Fruit fly (Drosophila melanogaster): ENCODE results near the gene robo2.

The robo2 gene

DNA sequence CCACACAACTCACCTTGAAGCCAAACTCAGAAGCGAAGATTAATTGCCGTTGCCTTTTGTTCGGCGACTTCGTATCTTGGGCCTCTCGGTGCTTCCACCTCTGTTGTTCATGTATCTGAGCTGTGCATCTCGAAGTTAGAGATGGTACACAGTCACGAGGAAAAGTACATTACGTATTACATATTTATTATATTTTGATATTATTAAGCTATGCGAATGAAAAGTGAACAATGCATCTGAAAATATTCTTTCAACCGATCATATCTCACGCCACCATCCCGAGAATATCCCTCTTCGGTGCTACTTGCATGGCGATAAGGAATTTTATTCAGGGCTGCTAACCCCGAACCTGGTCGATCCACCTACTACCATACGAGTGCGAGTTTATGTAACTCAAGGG is 24.8 kb upstream of the robo2 start (continued):
- TF ChIP-seq unpg (GFP tag; optimal IDR thresholded peaks at IDR 0.05), result peak; percentile 22
- TF ChIP-seq HLH54F (GFP tag; optimal IDR thresholded peaks at IDR 0.05), result no peak
- TF ChIP-seq CG42726 (GFP tag; IDR thresholded peaks at IDR 0.05; ENCODE audit: partially characterized antibody), result no peak
- peak; percentile 51 for TF ChIP-seq Blimp-1 (GFP tag; optimal IDR thresholded peaks at IDR 0.05)
- peak; percentile 49 for TF ChIP-seq CG11504 (tag; optimal IDR thresholded peaks at IDR 0.05)
- 0 out of 3 replicates have a peak, but pooled peaks have one; percentile 24 for TF ChIP-seq knrl (GFP tag; IDR thresholded peaks at IDR 0.05; ENCODE audit: partially characterized antibody)
- TF ChIP-seq sim (GFP tag; IDR thresholded peaks at IDR 0.05), result no peak
- TF ChIP-seq CG6854 (GFP tag; optimal IDR thresholded peaks at IDR 0.05), result no peak
- TF ChIP-seq her (GFP tag; optimal IDR thresholded peaks at IDR 0.05), result no peak
- TF ChIP-seq inv (GFP tag; IDR thresholded peaks at IDR 0.05; ENCODE audit: partially characterized antibody), result no peak
- peak; percentile 35 for TF ChIP-seq Sox102F (GFP tag; optimal IDR thresholded peaks at IDR 0.05)
- no peak for TF ChIP-seq CG43689 (GFP tag; IDR thresholded peaks at IDR 0.05)
- TF ChIP-seq Rfx (GFP tag; IDR thresholded peaks at IDR 0.05), result no peak
- TF ChIP-seq MTF-1 (GFP tag; optimal IDR thresholded peaks at IDR 0.05; ENCODE audit: borderline replicate concordance), result no peak
- no peak for TF ChIP-seq ac (GFP tag; optimal IDR thresholded peaks at IDR 0.05)
- TF ChIP-seq gsb (GFP tag; IDR thresholded peaks at IDR 0.05), result no peak
- peak; percentile 87 for TF ChIP-seq lbe (GFP tag; optimal IDR thresholded peaks at IDR 0.05)
- no peak for TF ChIP-seq shn (GFP tag; optimal IDR thresholded peaks at IDR 0.05)
- TF ChIP-seq nerfin-2 (GFP tag; IDR thresholded peaks at IDR 0.05; ENCODE audit: partially characterized antibody), result no peak
- TF ChIP-seq CkIIα-i1 (GFP tag; IDR thresholded peaks at IDR 0.05), result no peak
- TF ChIP-seq CG7963 (GFP tag; IDR thresholded peaks at IDR 0.05; ENCODE audit: partially characterized antibody), result no peak
- no peak for TF ChIP-seq Abd-B (GFP tag; optimal IDR thresholded peaks at IDR 0.05)
- TF ChIP-seq nerfin-1 (tag; optimal IDR thresholded peaks at IDR 0.05), result peak; percentile 25
- TF ChIP-seq ash1 (GFP tag; optimal IDR thresholded peaks at IDR 0.05), result no peak
- TF ChIP-seq CG4707 (GFP tag; optimal IDR thresholded peaks at IDR 0.05), result no peak
- TF ChIP-seq CG3281 (GFP tag; optimal IDR thresholded peaks at IDR 0.05), result no peak
- no peak for TF ChIP-seq CG12155 (GFP tag; optimal IDR thresholded peaks at IDR 0.05)
- peak; percentile 10 for TF ChIP-seq gcm (GFP tag; optimal IDR thresholded peaks at IDR 0.05)
- no peak for TF ChIP-seq Hand (GFP tag; optimal IDR thresholded peaks at IDR 0.05)
- TF ChIP-seq Mad (GFP tag; optimal IDR thresholded peaks at IDR 0.05), result no peak
- TF ChIP-seq Meics (GFP tag; optimal IDR thresholded peaks at IDR 0.05), result no peak
- TF ChIP-seq NfI (GFP tag; optimal IDR thresholded peaks at IDR 0.05), result peak; percentile 2
- TF ChIP-seq CG7745 (tag; optimal IDR thresholded peaks at IDR 0.05), result no peak
- no peak for TF ChIP-seq HmgZ (tag; optimal IDR thresholded peaks at IDR 0.05)
- TF ChIP-seq B-H2 (GFP tag; optimal IDR thresholded peaks at IDR 0.05), result no peak
- no peak for TF ChIP-seq CG8359 (GFP tag; optimal IDR thresholded peaks at IDR 0.05; ENCODE audit: borderline replicate concordance)
- no peak for TF ChIP-seq CG3065 (GFP tag; optimal IDR thresholded peaks at IDR 0.05)
- no peak for TF ChIP-seq Usf (GFP tag; optimal IDR thresholded peaks at IDR 0.05)
- peak; percentile 76 for TF ChIP-seq nom (GFP tag; optimal IDR thresholded peaks at IDR 0.05)
- no peak for TF ChIP-seq CG7928 (GFP tag; optimal IDR thresholded peaks at IDR 0.05)
- TF ChIP-seq CG14441 (GFP tag; IDR thresholded peaks at IDR 0.05), result no peak
- no peak for TF ChIP-seq CG4360 (GFP tag; IDR thresholded peaks at IDR 0.05)
- no peak for TF ChIP-seq vnd (GFP tag; IDR thresholded peaks at IDR 0.05; ENCODE audit: partially characterized antibody)
- peak; percentile 46 for TF ChIP-seq CG33557 (GFP tag; optimal IDR thresholded peaks at IDR 0.05)
- TF ChIP-seq Ptx1 (GFP tag; IDR thresholded peaks at IDR 0.05), result no peak
- TF ChIP-seq CG5245 (GFP tag; optimal IDR thresholded peaks at IDR 0.05), result no peak
- no peak for TF ChIP-seq h (optimal IDR thresholded peaks at IDR 0.05)
- no peak for TF ChIP-seq CG12104 (GFP tag; optimal IDR thresholded peaks at IDR 0.05)
- TF ChIP-seq Dad (GFP tag; optimal IDR thresholded peaks at IDR 0.05), result no peak
- TF ChIP-seq CG12236 (GFP tag; optimal IDR thresholded peaks at IDR 0.05), result no peak
- TF ChIP-seq eve (GFP tag; optimal IDR thresholded peaks at IDR 0.05), result peak in 1 of 2 experiments; percentile 65
